Fruit fly (Drosophila melanogaster): Measurements from ENCODE around the gene CG42798.

dm6 chr3R:17403188-17403587, 3.3 kb upstream of the CG42798 start, which contains the start of gene CG34279:
- TF ChIP-seq pan (optimal IDR thresholded peaks at IDR 0.05), result no peak
- no peak for TF ChIP-seq Dll (optimal IDR thresholded peaks at IDR 0.05)
- no peak for TF ChIP-seq EcR (GFP tag; optimal IDR thresholded peaks at IDR 0.05)

Data from whole organism.